Fruit fly (Drosophila melanogaster): ENCODE measurements around the gene AOX2.

DNA sequence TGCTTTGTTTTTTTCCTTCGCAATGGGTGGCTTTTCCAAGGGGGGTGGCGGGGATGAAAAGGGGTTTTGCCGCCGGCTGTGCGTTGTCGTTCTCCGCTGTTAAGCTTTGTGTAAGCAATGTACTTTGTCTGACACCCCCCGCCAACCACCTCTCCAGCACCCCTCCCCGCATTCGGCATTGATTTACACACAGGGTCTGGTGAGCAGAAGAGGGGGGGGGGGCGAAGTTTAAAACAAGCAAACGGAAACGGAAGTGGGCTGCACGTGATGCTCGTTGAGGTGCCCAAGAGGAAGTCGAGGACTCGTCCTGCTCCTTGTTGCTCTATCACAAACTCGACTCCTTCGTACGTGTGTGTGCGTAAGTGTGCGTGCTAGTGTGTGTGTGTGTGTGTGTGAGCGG, 25.1 kb downstream of the AOX2 start:
- no peak for TF ChIP-seq pan (optimal IDR thresholded peaks at IDR 0.05)
- no peak for TF ChIP-seq OdsH (GFP tag; optimal IDR thresholded peaks at IDR 0.05)
- no peak for TF ChIP-seq psq (GFP tag; optimal IDR thresholded peaks at IDR 0.05)
- no peak for TF ChIP-seq dl (GFP tag; optimal IDR thresholded peaks at IDR 0.05; ENCODE audit: insufficient read depth in 1 of 2, partially characterized antibody in 2 of 2)
- no peak for TF ChIP-seq Rel (GFP tag; optimal IDR thresholded peaks at IDR 0.05)
- TF ChIP-seq Rel (tag; optimal IDR thresholded peaks at IDR 0.05), result no peak
- no peak for TF ChIP-seq usp (GFP tag; optimal IDR thresholded peaks at IDR 0.05)
